Worm (Caenorhabditis elegans): ENCODE measurements around the gene fcd-2.

Gene fcd-2

ce11 chrIV:15068818-15069217 lies 43.3 kb downstream of the fcd-2 start, which contains the start of gene srt-48:
Gene srt-48, minus strand, starts transcription at chrIV:15068918.
- no peak for TF ChIP-seq lir-1 (GFP tag; conservative IDR thresholded peaks at IDR 0.05)
- no peak for TF ChIP-seq ceh-79 (tag; optimal IDR thresholded peaks at IDR 0.05)
- no peak for TF ChIP-seq rec-8 (tag; optimal IDR thresholded peaks at IDR 0.05)
- no peak for TF ChIP-seq chd-7 (tag; optimal IDR thresholded peaks at IDR 0.05)
- no peak for TF ChIP-seq cebp-1 (GFP tag; IDR thresholded peaks at IDR 0.05)
- no peak for TF ChIP-seq cebp-1 (tag; optimal IDR thresholded peaks at IDR 0.05)
- no peak for TF ChIP-seq mxl-1 (tag; optimal IDR thresholded peaks at IDR 0.05)

ce11 chrIV:15074392-15074791 lies 48.9 kb downstream of the fcd-2 start, which contains the start of gene srt-50:
Gene srt-50, plus strand, starts transcription at chrIV:15074692.
- TF ChIP-seq Y95B8A.8 (GFP tag; IDR thresholded peaks at IDR 0.05) (no peak), K12H6.12 (tag; optimal IDR thresholded peaks at IDR 0.05) (no peak), attf-5 (GFP tag; optimal IDR thresholded peaks at IDR 0.05) (no peak), snpc-1.1 (tag; optimal IDR thresholded peaks at IDR 0.05; ENCODE audit: insufficient read depth) (no peak), ztf-3 (GFP tag; optimal IDR thresholded peaks at IDR 0.05) (no peak), nfya-1 (tag; optimal IDR thresholded peaks at IDR 0.05; ENCODE audit: borderline replicate concordance, insufficient read depth) (no peak)

Measured in whole organism, young adult.